Fruit fly (Drosophila melanogaster): ENCODE results near the gene CG31913.

DNA sequence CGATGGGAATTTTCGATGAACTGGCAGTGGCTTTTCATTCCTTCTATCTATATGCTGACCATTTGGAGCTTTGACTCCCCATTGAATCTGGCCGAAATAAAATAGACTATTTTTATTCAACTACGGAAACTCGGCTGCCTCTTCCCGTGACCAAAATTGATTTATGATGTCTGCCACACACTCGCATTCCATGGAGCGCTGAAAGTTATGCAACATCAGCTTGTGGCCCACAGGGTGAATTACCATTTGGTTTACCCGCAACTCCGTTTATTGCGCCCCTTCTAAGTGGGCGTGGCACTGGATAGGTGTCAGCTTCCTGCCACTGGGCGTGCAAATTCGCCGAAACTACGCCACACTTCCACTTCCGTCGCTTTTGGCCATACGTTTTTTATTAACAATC is 9.3 kb downstream of the CG31913 start:
- TF ChIP-seq Dll (optimal IDR thresholded peaks at IDR 0.05), result no peak
- no peak for TF ChIP-seq usp (GFP tag; optimal IDR thresholded peaks at IDR 0.05)
- no peak for TF ChIP-seq psq (optimal IDR thresholded peaks at IDR 0.05)
- no peak for TF ChIP-seq CG8478 (optimal IDR thresholded peaks at IDR 0.05)
